Worm (Caenorhabditis elegans): ENCODE results near the gene F46G10.4.

F46G10.4 gene

ce11 chrX:13348417-13348816 lies 14.6 kb downstream of the F46G10.4 start (continued):
- TF ChIP-seq nhr-28 (tag; optimal IDR thresholded peaks at IDR 0.05) (peak; percentile 97), ces-1 (GFP tag; optimal IDR thresholded peaks at IDR 0.05) (no peak), ceh-82 (tag; optimal IDR thresholded peaks at IDR 0.05) (no peak), tra-1 (GFP tag; IDR thresholded peaks at IDR 0.05) (0 out of 2 replicates have a peak, but pooled peaks have one; percentile 12), nhr-42 (GFP tag; IDR thresholded peaks at IDR 0.05) (no peak), T20F7.1 (GFP tag; optimal IDR thresholded peaks at IDR 0.05) (peak; percentile 56), ceh-32 (tag; optimal IDR thresholded peaks at IDR 0.05; ENCODE audit: poor library complexity) (no peak), nhr-48 (tag; optimal IDR thresholded peaks at IDR 0.05) (peak; percentile 78), mdt-29 (GFP tag; IDR thresholded peaks at IDR 0.05) (0 out of 2 replicates have a peak, but pooled peaks have one; percentile 29), zip-2 (tag; optimal IDR thresholded peaks at IDR 0.05) (no peak), F44E2.7 (GFP tag; IDR thresholded peaks at IDR 0.05) (no peak), cey-2 (tag; optimal IDR thresholded peaks at IDR 0.05; ENCODE audit: borderline replicate concordance, insufficient read depth) (peak; percentile 64)

DNA sequence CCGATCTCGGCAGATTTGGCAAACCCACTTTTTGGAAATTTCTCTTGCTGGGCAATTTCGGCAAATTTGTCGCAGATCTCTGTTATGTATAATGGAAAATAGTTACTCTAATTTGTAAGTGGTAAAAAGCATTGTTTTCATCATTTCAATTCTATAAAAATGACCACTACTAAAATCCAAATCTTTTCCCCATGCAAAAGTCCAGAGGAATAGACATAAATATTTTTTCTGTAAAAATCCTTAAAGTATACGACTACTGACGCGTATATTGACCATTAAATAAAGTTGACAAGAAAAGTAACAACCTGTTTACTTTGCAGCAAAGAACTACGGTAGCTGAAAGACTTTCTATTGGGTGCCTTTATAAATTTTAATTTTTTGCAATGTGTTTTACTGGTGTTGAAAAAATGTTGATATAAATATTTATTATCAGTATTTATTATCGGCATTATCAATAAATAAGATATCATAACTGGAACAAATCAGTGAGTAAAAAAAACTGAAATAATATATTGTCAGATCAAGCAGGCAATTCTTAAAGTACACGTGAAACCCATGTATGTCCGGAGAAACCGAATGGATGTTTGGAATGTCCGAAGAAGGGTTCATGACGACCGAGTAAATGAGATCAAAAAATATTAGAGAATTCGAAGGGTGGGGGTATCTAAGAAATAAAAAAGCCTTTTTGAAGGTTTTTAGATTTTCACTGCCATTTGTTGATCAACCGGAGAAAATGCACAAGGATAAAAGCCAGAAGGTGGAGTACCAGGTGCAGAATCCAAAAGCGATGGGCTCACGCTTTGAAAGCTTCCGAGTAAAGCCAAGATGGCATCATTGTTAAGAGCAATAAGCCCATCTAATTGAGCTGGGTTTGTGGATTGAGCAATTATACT lies 15.6 kb downstream of the F46G10.4 start:
- TF ChIP-seq fos-1 (tag; optimal IDR thresholded peaks at IDR 0.05) = no peak
- no peak for TF ChIP-seq nhr-111 (GFP tag; optimal IDR thresholded peaks at IDR 0.05)
- TF ChIP-seq daf-8 (GFP tag; IDR thresholded peaks at IDR 0.05) = no peak
- peak; percentile 79 for TF ChIP-seq zip-2 (tag; optimal IDR thresholded peaks at IDR 0.05)
- no peak for TF ChIP-seq F49E8.2 (tag; optimal IDR thresholded peaks at IDR 0.05; ENCODE audit: borderline replicate concordance)
- TF ChIP-seq F37D6.2 (tag; optimal IDR thresholded peaks at IDR 0.05) = no peak
- TF ChIP-seq dmd-9 (GFP tag; IDR thresholded peaks at IDR 0.05) = no peak
- peak; percentile 75 for TF ChIP-seq mdt-29 (GFP tag; IDR thresholded peaks at IDR 0.05)
- TF ChIP-seq sdz-12 (GFP tag; optimal IDR thresholded peaks at IDR 0.05) = no peak
- peak; percentile 34 for TF ChIP-seq spr-3 (GFP tag; optimal IDR thresholded peaks at IDR 0.05)
- TF ChIP-seq mes-2 (tag; optimal IDR thresholded peaks at IDR 0.05; ENCODE audit: poor library complexity, severe bottlenecking) = no peak
- TF ChIP-seq lin-39 (tag; optimal IDR thresholded peaks at IDR 0.05) = no peak
- TF ChIP-seq nhr-10 (tag; optimal IDR thresholded peaks at IDR 0.05) = no peak
- no peak for TF ChIP-seq cey-2 (tag; optimal IDR thresholded peaks at IDR 0.05; ENCODE audit: borderline replicate concordance, insufficient read depth)
- TF ChIP-seq spr-1 (tag; optimal IDR thresholded peaks at IDR 0.05) = peak; percentile 38
- TF ChIP-seq lim-7 (GFP tag; IDR thresholded peaks at IDR 0.05) = no peak
- TF ChIP-seq hif-1 (tag; optimal IDR thresholded peaks at IDR 0.05) = peak in 1 of 2 experiments; percentile 53
- TF ChIP-seq ztf-11 (tag; optimal IDR thresholded peaks at IDR 0.05) = no peak
- TF ChIP-seq dmd-6 (GFP tag; IDR thresholded peaks at IDR 0.05) = no peak; the same call in 1 of the 2 replicates
- no peak for TF ChIP-seq Y5F2A.4 (GFP tag; optimal IDR thresholded peaks at IDR 0.05)
- TF ChIP-seq D1046.2 (GFP tag; IDR thresholded peaks at IDR 0.05) = no peak
- no peak for TF ChIP-seq set-16 (GFP tag; IDR thresholded peaks at IDR 0.05)
- TF ChIP-seq mep-1 (tag; optimal IDR thresholded peaks at IDR 0.05) = peak; percentile 95
- TF ChIP-seq mxl-3 (GFP tag; optimal IDR thresholded peaks at IDR 0.05) = peak; percentile 44
- TF ChIP-seq daf-12 (tag; optimal IDR thresholded peaks at IDR 0.05) = no peak
- no peak for TF ChIP-seq snpc-4 (tag; optimal IDR thresholded peaks at IDR 0.05)
- peak; percentile 57 for TF ChIP-seq T20F7.1 (GFP tag; optimal IDR thresholded peaks at IDR 0.05)
- TF ChIP-seq mdl-1 (tag; optimal IDR thresholded peaks at IDR 0.05) = peak in 1 of 2 experiments; percentile 16
- TF ChIP-seq egl-27 (tag; optimal IDR thresholded peaks at IDR 0.05) = no peak
- no peak for TF ChIP-seq madf-5 (GFP tag; IDR thresholded peaks at IDR 0.05)
- 0 out of 2 replicates have a peak, but pooled peaks have one; percentile 26 for TF ChIP-seq php-3 (GFP tag; IDR thresholded peaks at IDR 0.05)
- TF ChIP-seq lsy-2 (tag; optimal IDR thresholded peaks at IDR 0.05) = peak in 1 of 2 experiments; percentile 81
- TF ChIP-seq nhr-6 (tag; optimal IDR thresholded peaks at IDR 0.05) = no peak
- peak; percentile 8 for TF ChIP-seq lin-13 (GFP tag; optimal IDR thresholded peaks at IDR 0.05)
- no peak for TF ChIP-seq lin-15B (tag; optimal IDR thresholded peaks at IDR 0.05)
- peak; percentile 35 for TF ChIP-seq nhr-77 (tag; optimal IDR thresholded peaks at IDR 0.05)
- peak; percentile 64 for TF ChIP-seq nhr-102 (tag; optimal IDR thresholded peaks at IDR 0.05)
- peak; percentile 65; the same call in 1 of the 2 replicates for TF ChIP-seq Y75B8A.6 (GFP tag; IDR thresholded peaks at IDR 0.05)
- no peak for TF ChIP-seq nhr-11 (tag; optimal IDR thresholded peaks at IDR 0.05)
